Worm (Caenorhabditis elegans) whole organism, midembryonic: ENCODE measurements around the gene npp-8.

Source experiments
- T22C8.4 ChIP-seq: fragments of 200-800 bp; sonication (Bioruptor generic); IDR thresholded peaks from 2 replicates; pipeline ENCODE4 v1.3.6; 2022; ENCODE audit warnings: missing genetic modification characterization, missing compliant biosample characterization
- flt-1 ChIP-seq: fragments of 200-800 bp; sonication (Bioruptor generic); IDR thresholded peaks from 2 replicates; pipeline ENCODE4 v1.3.6; 2022; ENCODE audit warnings: missing genetic modification characterization, missing compliant biosample characterization
- klf-2 ChIP-seq: fragments of 200-800 bp; sonication (Bioruptor generic); conservative IDR thresholded peaks from 2 replicates; pipeline ENCODE4 v1.3.6; 2022; ENCODE audit warnings: missing genetic modification reagents, missing genetic modification characterization, missing compliant biosample characterization
- ref-1 ChIP-seq: fragments of 200-800 bp; sonication (Bioruptor generic); conservative IDR thresholded peaks from 2 replicates; pipeline ENCODE4 v1.3.6; 2022; ENCODE audit warnings: missing genetic modification reagents, missing genetic modification characterization, missing compliant biosample characterization
- ztf-29 ChIP-seq: fragments of 200-800 bp; sonication (Bioruptor generic); IDR thresholded peaks from 2 replicates; pipeline ENCODE4 v1.3.6; 2022; ENCODE audit warnings: missing genetic modification reagents, missing genetic modification characterization, missing compliant biosample characterization

DNA sequence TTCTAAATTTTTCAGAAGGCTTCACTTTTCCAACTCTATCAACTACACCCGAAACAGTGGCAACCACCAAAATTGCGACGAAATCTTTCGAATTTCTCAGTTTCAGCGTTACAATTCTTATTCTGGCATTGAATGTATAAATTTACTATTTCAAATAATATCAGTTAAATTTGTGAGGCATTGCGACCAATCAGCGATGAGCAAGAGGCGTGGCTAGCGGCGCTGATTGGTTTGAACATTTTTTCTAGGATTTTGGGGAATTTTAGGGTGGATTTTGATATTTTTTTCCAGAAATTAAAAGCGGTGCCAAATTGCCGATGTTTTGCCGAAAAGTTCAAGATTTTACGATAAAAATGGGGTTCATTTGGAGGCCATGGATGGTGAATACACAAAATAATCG is 28.0 kb downstream of the npp-8 start:
- no peak for TF ChIP-seq T22C8.4 (GFP tag; lab: Robert Waterston, UW)
- TF ChIP-seq ref-1 (GFP tag; lab: Robert Waterston, UW) = no peak
- TF ChIP-seq ztf-29 (GFP tag; lab: Robert Waterston, UW) = no peak
- no peak for TF ChIP-seq klf-2 (GFP tag; lab: Robert Waterston, UW)
- no peak for TF ChIP-seq flt-1
